Fruit fly (Drosophila melanogaster): Measurements from ENCODE around the gene rept.

The rept gene

DNA sequence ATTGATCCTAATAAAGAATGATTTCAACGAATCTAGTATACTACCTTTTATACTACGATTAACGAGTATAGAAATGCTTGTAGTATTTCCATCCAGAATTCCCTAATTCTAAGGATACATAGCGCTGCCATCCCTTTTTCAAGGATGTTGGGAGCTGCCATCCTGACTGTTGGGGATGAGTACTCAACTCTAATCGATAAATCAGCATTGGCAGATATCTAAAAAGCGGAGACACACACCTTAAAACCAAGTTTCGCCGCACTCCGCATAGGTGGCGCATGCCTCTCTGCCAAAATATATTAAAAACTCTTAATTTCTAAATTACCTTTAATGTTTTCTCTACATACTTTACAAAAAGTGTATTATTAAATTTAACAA lies 39.1 kb downstream of the rept start, which contains the start of gene fal (continued):
- TF ChIP-seq ind (GFP tag; optimal IDR thresholded peaks at IDR 0.05) (peak; percentile 25), zen (tag; optimal IDR thresholded peaks at IDR 0.05) (peak; percentile 20), jumu (GFP tag; optimal IDR thresholded peaks at IDR 0.05) (no peak), Hr3 (GFP tag; optimal IDR thresholded peaks at IDR 0.05) (peak; percentile 43), CG18262 (tag; optimal IDR thresholded peaks at IDR 0.05) (no peak), CG34376 (GFP tag; optimal IDR thresholded peaks at IDR 0.05) (no peak), Nf-YB (GFP tag; optimal IDR thresholded peaks at IDR 0.05) (no peak), CG33213 (GFP tag; optimal IDR thresholded peaks at IDR 0.05) (peak; percentile 39), dati (GFP tag; IDR thresholded peaks at IDR 0.05) (no peak), Ada2b (GFP tag; IDR thresholded peaks at IDR 0.05) (no peak), pan (optimal IDR thresholded peaks at IDR 0.05) (no peak), pan (GFP tag; optimal IDR thresholded peaks at IDR 0.05 in 1 of 2, IDR thresholded peaks at IDR 0.05 in 1 of 2) (peak in 1 of 2 experiments; percentile 16), Dp (GFP tag; optimal IDR thresholded peaks at IDR 0.05) (peak; percentile 43), CG9817 (tag; optimal IDR thresholded peaks at IDR 0.05) (peak; percentile 27), ro (GFP tag; IDR thresholded peaks at IDR 0.05) (no peak), crc (GFP tag; optimal IDR thresholded peaks at IDR 0.05) (no peak), CG6854 (GFP tag; optimal IDR thresholded peaks at IDR 0.05) (no peak), sim (GFP tag; IDR thresholded peaks at IDR 0.05) (no peak), Awh (GFP tag; IDR thresholded peaks at IDR 0.05) (no peak), CG6791 (GFP tag; IDR thresholded peaks at IDR 0.05; ENCODE audit: partially characterized antibody) (peak; percentile 71), gcm2 (GFP tag; optimal IDR thresholded peaks at IDR 0.05) (no peak), lola (GFP tag; optimal IDR thresholded peaks at IDR 0.05) (no peak), CG2712 (tag; optimal IDR thresholded peaks at IDR 0.05) (peak; percentile 43), Lpt (GFP tag; optimal IDR thresholded peaks at IDR 0.05) (no peak), lbe (GFP tag; optimal IDR thresholded peaks at IDR 0.05) (no peak), Ets97D (GFP tag; optimal IDR thresholded peaks at IDR 0.05) (peak; percentile 85), bowl (GFP tag; IDR thresholded peaks at IDR 0.05) (no peak), CG4730 (GFP tag; IDR thresholded peaks at IDR 0.05) (peak; percentile 33; the same call in 1 of the 2 replicates), Abd-B (GFP tag; optimal IDR thresholded peaks at IDR 0.05) (peak; percentile 32), CG9797 (GFP tag; optimal IDR thresholded peaks at IDR 0.05) (peak; percentile 32), Xbp1 (GFP tag; optimal IDR thresholded peaks at IDR 0.05) (peak; percentile 50), CG4854 (GFP tag; optimal IDR thresholded peaks at IDR 0.05) (peak; percentile 6), CG13894 (tag; optimal IDR thresholded peaks at IDR 0.05) (peak; percentile 80), Nf-YA (GFP tag; IDR thresholded peaks at IDR 0.05) (no peak), CG18764 (GFP tag; optimal IDR thresholded peaks at IDR 0.05) (no peak), CG14710 (tag; optimal IDR thresholded peaks at IDR 0.05) (peak; percentile 55), CG6272 (GFP tag; IDR thresholded peaks at IDR 0.05) (no peak), CG15514 (GFP tag; optimal IDR thresholded peaks at IDR 0.05) (peak; percentile 57), CG10147 (GFP tag; optimal IDR thresholded peaks at IDR 0.05) (no peak), chinmo (GFP tag; IDR thresholded peaks at IDR 0.05; ENCODE audit: partially characterized antibody) (no peak), phol (tag; optimal IDR thresholded peaks at IDR 0.05) (peak; percentile 77), CG10209 (GFP tag; optimal IDR thresholded peaks at IDR 0.05) (no peak), B-H2 (GFP tag; optimal IDR thresholded peaks at IDR 0.05) (no peak), CG2120 (GFP tag; optimal IDR thresholded peaks at IDR 0.05) (no peak), tin (GFP tag; optimal IDR thresholded peaks at IDR 0.05) (peak; percentile 26), Max (GFP tag; optimal IDR thresholded peaks at IDR 0.05) (peak; percentile 11), CG1602 (GFP tag; optimal IDR thresholded peaks at IDR 0.05) (peak; percentile 21), CG32532 (GFP tag; IDR thresholded peaks at IDR 0.05) (peak; percentile 60; the same call in 1 of the 2 replicates), HLH4C (GFP tag; IDR thresholded peaks at IDR 0.05; ENCODE audit: partially characterized antibody) (0 out of 3 replicates have a peak, but pooled peaks have one; percentile 55), oc (tag; optimal IDR thresholded peaks at IDR 0.05) (no peak), fd102C (GFP tag; optimal IDR thresholded peaks at IDR 0.05) (no peak)

Measured in whole organism, embryonic.